Worm (Caenorhabditis elegans) whole organism, early embryonic: ENCODE results near the gene ppat-1.

Experiments used
- B0310.2 ChIP-seq: sonication (generic microtip); optimal IDR thresholded peaks from 2 replicates; lab custom pipeline; 2016; ENCODE audit warnings: mild to moderate bottlenecking, missing genetic modification characterization, missing compliant biosample characterization
- F13C5.2 ChIP-seq: sonication (generic microtip); optimal IDR thresholded peaks from 2 replicates; lab custom pipeline; 2017; ENCODE audit warnings: mild to moderate bottlenecking, missing genetic modification characterization, inconsistent platforms, missing compliant biosample characterization
- aly-1 ChIP-seq: sonication (generic microtip); optimal IDR thresholded peaks from 2 replicates; lab custom pipeline; 2016; ENCODE audit warnings: missing genetic modification characterization, missing compliant biosample characterization
- ama-1 ChIP-seq: fragments of 150-350 bp; optimal IDR thresholded peaks from 2 replicates; lab custom pipeline; 2014
- ets-7 ChIP-seq: sonication (generic microtip); optimal IDR thresholded peaks from 2 replicates; lab custom pipeline; 2016; ENCODE audit warnings: missing genotype, missing genetic modification characterization, missing compliant biosample characterization
- hmbx-1 ChIP-seq: sonication (generic microtip); optimal IDR thresholded peaks from 2 replicates; lab custom pipeline; 2016; ENCODE audit warnings: mild to moderate bottlenecking, missing genetic modification characterization, missing compliant biosample characterization
- hmg-4 ChIP-seq: fragments of 200-800 bp; sonication (Bioruptor generic); optimal IDR thresholded peaks from 2 replicates; lab custom pipeline; 2018; ENCODE audit warnings: mild to moderate bottlenecking, missing genetic modification characterization, missing compliant biosample characterization
- hnd-1 ChIP-seq: sonication (generic microtip); optimal IDR thresholded peaks from 2 replicates; lab custom pipeline; 2016; ENCODE audit warnings: missing genetic modification characterization, missing compliant biosample characterization
- tbx-11 ChIP-seq: fragments of 200-800 bp; sonication (Bioruptor generic); IDR thresholded peaks from 2 replicates; pipeline ENCODE4 v1.3.6; 2022; ENCODE audit warnings: missing genetic modification characterization, missing compliant biosample characterization
- tbx-37 ChIP-seq: fragments of 200-800 bp; sonication (Bioruptor generic); conservative IDR thresholded peaks from 2 replicates; pipeline ENCODE4 v1.3.6; 2022; ENCODE audit warnings: missing genetic modification reagents, missing genetic modification characterization, missing compliant biosample characterization

ce11 chrIII:4734056-4734455 lies 45.0 kb downstream of the ppat-1 start, which contains the start of gene F17C8.9:
- TF ChIP-seq ama-1 (lab: Kevin White, UChicago) (no peak), F13C5.2 (tag; lab: Kevin White, UChicago) (no peak), tbx-11 (GFP tag; lab: Robert Waterston, UW) (no peak), hmbx-1 (tag; lab: Kevin White, UChicago) (no peak), aly-1 (tag; lab: Kevin White, UChicago) (no peak), tbx-37 (no peak), B0310.2 (tag; lab: Kevin White, UChicago) (no peak), ets-7 (no peak), hnd-1 (tag; lab: Kevin White, UChicago) (no peak), hmg-4 (GFP tag; lab: Kevin White, UChicago) (no peak)
